Fruit fly (Drosophila melanogaster) whole organism, wandering third instar larva: ENCODE results near the gene Cyfip.

Experiments used
- Abd-B ChIP-seq: fragments of >200 bp; optimal IDR thresholded peaks from 2 replicates; lab custom pipeline; 2017; ENCODE audit warnings: missing biosample characterization, missing genetic modification characterization
- CG32264 ChIP-seq: fragments of 200-800 bp; sonication (Bioruptor generic); optimal IDR thresholded peaks from 2 replicates; lab custom pipeline; 2016; ENCODE audit warnings: missing biosample characterization, missing genetic modification characterization
- CG9705 ChIP-seq: fragments of 200-800 bp; sonication (Bioruptor generic); optimal IDR thresholded peaks from 2 replicates; lab custom pipeline; 2018; ENCODE audit warnings: missing biosample characterization, mild to moderate bottlenecking, missing genetic modification characterization
- CrebA ChIP-seq: fragments of 200-800 bp; sonication (Bioruptor generic); optimal IDR thresholded peaks from 2 replicates; lab custom pipeline; 2016; ENCODE audit warnings: missing biosample characterization, mild to moderate bottlenecking, missing genetic modification characterization, borderline replicate concordance
- Dfd ChIP-seq: fragments of >200 bp; optimal IDR thresholded peaks from 2 replicates; lab custom pipeline; 2017; ENCODE audit warnings: missing biosample characterization, missing genetic modification characterization
- Dif ChIP-seq: fragments of 200-275, 200-300 bp; sonication (Bioruptor generic); optimal IDR thresholded peaks from 2 replicates; lab custom pipeline; 2018; ENCODE audit warnings: missing biosample characterization, missing genetic modification characterization; ENCODE audit not compliant: partially characterized antibody
- GATAd ChIP-seq: sonication (Bioruptor generic); optimal IDR thresholded peaks from 2 replicates; lab custom pipeline; 2016; ENCODE audit warnings: missing biosample characterization, missing genetic modification characterization
- HLH106 ChIP-seq: fragments of 200-800 bp; optimal IDR thresholded peaks from 3 replicates; lab custom pipeline; 2019; ENCODE audit warnings: missing biosample characterization, mild to moderate bottlenecking, missing genetic modification characterization, moderate library complexity
- Hnf4 ChIP-seq: fragments of 200-800 bp; sonication (Bioruptor generic); optimal IDR thresholded peaks from 2 replicates; lab custom pipeline; 2016; ENCODE audit warnings: missing biosample characterization, mild to moderate bottlenecking, missing genetic modification characterization
- Hr83 ChIP-seq: fragments of 200-300 bp; sonication (Bioruptor generic); optimal IDR thresholded peaks from 2 replicates; lab custom pipeline; 2016; ENCODE audit warnings: missing biosample characterization, mild to moderate bottlenecking, missing genetic modification characterization, moderate library complexity; ENCODE audit not compliant: poor library complexity, severe bottlenecking
- Jra ChIP-seq: sonication (Bioruptor generic); optimal IDR thresholded peaks from 2 replicates; lab custom pipeline; 2016; ENCODE audit warnings: missing biosample characterization, missing genetic modification characterization
- Mio ChIP-seq: sonication (Bioruptor generic); optimal IDR thresholded peaks from 2 replicates; lab custom pipeline; 2016; ENCODE audit warnings: missing biosample characterization, missing genetic modification characterization
- Myc ChIP-seq: fragments of >200 bp; optimal IDR thresholded peaks from 2 replicates; lab custom pipeline; 2017
- OdsH ChIP-seq: fragments of 200-800 bp; sonication (Bioruptor generic); optimal IDR thresholded peaks from 2 replicates; lab custom pipeline; 2016; ENCODE audit warnings: missing biosample characterization, mild to moderate bottlenecking, missing genetic modification characterization
- Rel ChIP-seq, 2 experiments: fragments of 200-800 bp; sonication (Bioruptor generic) in 1 of 2; optimal IDR thresholded peaks; 2 replicates in 1 of 2; 3 replicates in 1 of 2; lab custom pipeline; 2016 to 2019; ENCODE audit warnings: mild to moderate bottlenecking in 2 of 2, missing biosample characterization in 2 of 2, missing genetic modification characterization in 2 of 2, moderate library complexity in 1 of 2
- Sp1 ChIP-seq: fragments of 200-800 bp; sonication (Bioruptor generic); optimal IDR thresholded peaks from 3 replicates; lab custom pipeline; 2019; ENCODE audit warnings: missing biosample characterization, mild to moderate bottlenecking, missing genetic modification characterization, moderate library complexity
- Vsx2 ChIP-seq: fragments of 200-300, 225-300 bp; sonication (Bioruptor generic); optimal IDR thresholded peaks from 2 replicates; lab custom pipeline; 2018; ENCODE audit warnings: missing biosample characterization, missing genetic modification characterization; ENCODE audit not compliant: partially characterized antibody
- br ChIP-seq: fragments of 200-800 bp; sonication (Bioruptor generic); optimal IDR thresholded peaks from 2 replicates; lab custom pipeline; 2016; ENCODE audit warnings: missing biosample characterization, missing genetic modification characterization
- dl ChIP-seq, 2 experiments: fragments of 175-275, 200-275 bp in 1 of 2; fragments of 200-275 bp in 1 of 2; sonication (Bioruptor generic); optimal IDR thresholded peaks; lab custom pipeline; 2018; ENCODE audit warnings: mild to moderate bottlenecking in 2 of 2, missing biosample characterization in 2 of 2, missing genetic modification characterization in 2 of 2, moderate library complexity in 2 of 2; ENCODE audit not compliant: partially characterized antibody in 2 of 2, insufficient read depth in 1 of 2
- dsf ChIP-seq: sonication (Bioruptor generic); optimal IDR thresholded peaks from 2 replicates; lab custom pipeline; 2016; ENCODE audit warnings: missing biosample characterization, missing genetic modification characterization, borderline replicate concordance
- ey ChIP-seq: fragments of 200-800 bp; sonication (Bioruptor generic); optimal IDR thresholded peaks from 2 replicates; lab custom pipeline; 2016; ENCODE audit warnings: missing biosample characterization, missing genetic modification characterization
- foxo ChIP-seq, 2 experiments: fragments of 200-800 bp; sonication (Bioruptor generic); optimal IDR thresholded peaks; 2 replicates in 1 of 2; 3 replicates in 1 of 2; lab custom pipeline; 2016 to 2017; ENCODE audit warnings: missing biosample characterization in 2 of 2, missing genetic modification characterization in 2 of 2
- fru ChIP-seq: fragments of 200-800 bp; sonication (Bioruptor generic); optimal IDR thresholded peaks from 3 replicates; lab custom pipeline; 2016; ENCODE audit warnings: missing biosample characterization, mild to moderate bottlenecking, missing genetic modification characterization
- h ChIP-seq: fragments of 200-800 bp; sonication (Bioruptor generic); optimal IDR thresholded peaks from 3 replicates; lab custom pipeline; 2016; ENCODE audit warnings: missing biosample characterization, mild to moderate bottlenecking, missing genetic modification characterization
- jim ChIP-seq: fragments of 175-275, 200-325 bp; sonication (Bioruptor generic); optimal IDR thresholded peaks from 2 replicates; lab custom pipeline; 2016; ENCODE audit warnings: missing biosample characterization, mild to moderate bottlenecking, missing genetic modification characterization
- lola ChIP-seq: fragments of >200 bp; optimal IDR thresholded peaks from 2 replicates; lab custom pipeline; 2017; ENCODE audit warnings: missing biosample characterization, missing genetic modification characterization
- pan ChIP-seq: fragments of >200 bp; optimal IDR thresholded peaks from 2 replicates; lab custom pipeline; 2017
- psq ChIP-seq: fragments of 200-800 bp; sonication (Bioruptor generic); optimal IDR thresholded peaks from 3 replicates; lab custom pipeline; 2017; ENCODE audit warnings: missing biosample characterization, mild to moderate bottlenecking, missing genetic modification characterization, moderate library complexity
- rgr ChIP-seq: fragments of 200-800 bp; sonication (Bioruptor generic); optimal IDR thresholded peaks from 3 replicates; lab custom pipeline; 2016; ENCODE audit warnings: missing biosample characterization, mild to moderate bottlenecking, missing genetic modification characterization
- sv ChIP-seq: fragments of 200-800 bp; sonication (Bioruptor generic); optimal IDR thresholded peaks from 3 replicates; lab custom pipeline; 2016; ENCODE audit warnings: missing biosample characterization, missing genetic modification characterization
- tai ChIP-seq: sonication (Bioruptor generic); optimal IDR thresholded peaks from 2 replicates; lab custom pipeline; 2016; ENCODE audit warnings: missing biosample characterization, missing genetic modification characterization
- usp ChIP-seq: fragments of >200 bp; optimal IDR thresholded peaks from 2 replicates; lab custom pipeline; 2017; ENCODE audit warnings: missing biosample characterization, missing genetic modification characterization
- woc ChIP-seq: sonication (Bioruptor generic); optimal IDR thresholded peaks from 2 replicates; lab custom pipeline; 2016; ENCODE audit warnings: missing biosample characterization, mild to moderate bottlenecking, missing genetic modification characterization

The Cyfip gene

dm6 chr3R:15339111-15339510 lies 6.0 kb downstream of the Cyfip start:
- TF ChIP-seq foxo (GFP tag; optimal IDR thresholded peaks at IDR 0.05; lab: Kevin White, UChicago) (no peak), Rel (GFP tag; optimal IDR thresholded peaks at IDR 0.05; lab: Kevin White, UChicago) (no peak), Rel (tag; optimal IDR thresholded peaks at IDR 0.05; lab: Kevin White, UChicago) (peak; percentile 76)

dm6 chr3R:15340052-15340732 lies 7.1 kb downstream of the Cyfip start, which contains the start of gene SerRS-m:
SerRS-m (plus strand) TSS chr3R:15340667.
- TF ChIP-seq Dfd: no peak
- no peak for TF ChIP-seq CG32264 (GFP tag; lab: Kevin White, UChicago)
- TF ChIP-seq Hnf4: no peak
- TF ChIP-seq pan: no peak
- no peak for TF ChIP-seq Sp1
- no peak for TF ChIP-seq lola (GFP tag; lab: Kevin White, UChicago)
- no peak for TF ChIP-seq jim (GFP tag; lab: Kevin White, UChicago)
- no peak for TF ChIP-seq CrebA
- no peak for TF ChIP-seq woc (GFP tag; lab: Kevin White, UChicago)
- TF ChIP-seq foxo (GFP tag; optimal IDR thresholded peaks at IDR 0.05; lab: Kevin White, UChicago): no peak
- TF ChIP-seq, all 38 proteins: peak for 0

- TF ChIP-seq foxo (GFP tag; optimal IDR thresholded peaks at IDR 0.05; lab: Kevin White, UChicago): peak in 1 of 2 experiments; percentile 38
- TF ChIP-seq Dif (GFP tag; lab: Kevin White, UChicago): no peak
- TF ChIP-seq Rel (GFP tag; optimal IDR thresholded peaks at IDR 0.05; lab: Kevin White, UChicago): no peak
- TF ChIP-seq Rel (tag; optimal IDR thresholded peaks at IDR 0.05; lab: Kevin White, UChicago): no peak
- TF ChIP-seq CrebA: no peak
- TF ChIP-seq sv (GFP tag; lab: Kevin White, UChicago): no peak
- no peak for TF ChIP-seq Myc (lab: Kevin White, UChicago)
- TF ChIP-seq Abd-B: no peak
- TF ChIP-seq HLH106 (tag; lab: Kevin White, UChicago): peak; percentile 16
- no peak for TF ChIP-seq dsf
- no peak for TF ChIP-seq tai (GFP tag; lab: Kevin White, UChicago)
- TF ChIP-seq ey (GFP tag; lab: Kevin White, UChicago): peak; percentile 7
- no peak for TF ChIP-seq Mio
- no peak for TF ChIP-seq CG9705 (GFP tag; lab: Kevin White, UChicago)
- peak; percentile 12 for TF ChIP-seq OdsH (GFP tag; lab: Kevin White, UChicago)
- TF ChIP-seq pan: no peak
- TF ChIP-seq CG32264 (GFP tag; lab: Kevin White, UChicago): no peak
Observed at dm6 chr3R:15342432-15342925, 9.4 kb downstream of the Cyfip start.

- TF ChIP-seq Hr83 (GFP tag; lab: Kevin White, UChicago) (peak; percentile 82), woc (GFP tag; lab: Kevin White, UChicago) (peak; percentile 89), sv (GFP tag; lab: Kevin White, UChicago) (peak; percentile 65), Sp1 (peak; percentile 68), br (GFP tag; lab: Kevin White, UChicago) (peak; percentile 49), CG32264 (GFP tag; lab: Kevin White, UChicago) (peak; percentile 34), Rel (GFP tag; optimal IDR thresholded peaks at IDR 0.05; lab: Kevin White, UChicago) (no peak), Rel (tag; optimal IDR thresholded peaks at IDR 0.05; lab: Kevin White, UChicago) (peak; percentile 93), tai (GFP tag; lab: Kevin White, UChicago) (no peak), rgr (GFP tag; lab: Kevin White, UChicago) (peak; percentile 63), pan (peak; percentile 86), foxo (GFP tag; optimal IDR thresholded peaks at IDR 0.05; lab: Kevin White, UChicago) (peak in 1 of 2 experiments; percentile 76), Mio (no peak), usp (no peak), Myc (lab: Kevin White, UChicago) (no peak), dl (GFP tag; optimal IDR thresholded peaks at IDR 0.05; lab: Kevin White, UChicago; ENCODE audit: insufficient read depth in 1 of 2, partially characterized antibody in 2 of 2) (no peak), Vsx2 (GFP tag; lab: Kevin White, UChicago) (no peak), psq (peak; percentile 51), OdsH (GFP tag; lab: Kevin White, UChicago) (peak; percentile 68), GATAd (GFP tag; lab: Kevin White, UChicago) (no peak), Dfd (no peak), CrebA (no peak), fru (GFP tag; lab: Kevin White, UChicago) (peak; percentile 73), ey (GFP tag; lab: Kevin White, UChicago) (peak; percentile 71), Jra (GFP tag; lab: Kevin White, UChicago) (peak; percentile 57), Dif (GFP tag; lab: Kevin White, UChicago) (peak; percentile 37), h (GFP tag; lab: Kevin White, UChicago) (peak; percentile 70), Hnf4 (no peak), CG9705 (GFP tag; lab: Kevin White, UChicago) (peak; percentile 34), HLH106 (tag; lab: Kevin White, UChicago) (peak; percentile 56)
- TF ChIP-seq, all 38 proteins: peak for 19
Observed at dm6 chr3R:15342926-15343685, 10.0 kb downstream of the Cyfip start, which contains the start of gene Nagk. Nagk (minus strand) TSS chr3R:15343256.
